Worm (Caenorhabditis elegans) whole organism, midembryonic: ENCODE measurements around the gene nasp-1.

Source experiments
- T22C8.4 ChIP-seq: fragments of 200-800 bp; sonication (Bioruptor generic); IDR thresholded peaks from 2 replicates; pipeline ENCODE4 v1.3.6; 2022; ENCODE audit warnings: missing genetic modification characterization, missing compliant biosample characterization
- cog-1 ChIP-seq: sonication (generic microtip); optimal IDR thresholded peaks from 2 replicates; lab custom pipeline; 2016; ENCODE audit warnings: missing genetic modification characterization, missing compliant biosample characterization
- flt-1 ChIP-seq: fragments of 200-800 bp; sonication (Bioruptor generic); IDR thresholded peaks from 2 replicates; pipeline ENCODE4 v1.3.6; 2022; ENCODE audit warnings: missing genetic modification characterization, missing compliant biosample characterization
- klf-2 ChIP-seq: fragments of 200-800 bp; sonication (Bioruptor generic); conservative IDR thresholded peaks from 2 replicates; pipeline ENCODE4 v1.3.6; 2022; ENCODE audit warnings: missing genetic modification reagents, missing genetic modification characterization, missing compliant biosample characterization
- med-1 ChIP-seq: sonication (generic microtip); optimal IDR thresholded peaks from 2 replicates; lab custom pipeline; 2017; ENCODE audit warnings: missing genetic modification characterization, mild to moderate bottlenecking, missing compliant biosample characterization, antibody characterized with exemption, missing genetic modification reagents; ENCODE audit not compliant: insufficient read depth
- ref-1 ChIP-seq: fragments of 200-800 bp; sonication (Bioruptor generic); conservative IDR thresholded peaks from 2 replicates; pipeline ENCODE4 v1.3.6; 2022; ENCODE audit warnings: missing genetic modification reagents, missing genetic modification characterization, missing compliant biosample characterization
- tab-1 ChIP-seq: fragments of 200-800 bp; sonication (Bioruptor generic); IDR thresholded peaks from 2 replicates; pipeline ENCODE4 v1.3.6; 2022; ENCODE audit warnings: missing genetic modification characterization, missing compliant biosample characterization
- ztf-23 ChIP-seq: fragments of 200-800 bp; sonication (Bioruptor generic); IDR thresholded peaks from 2 replicates; pipeline ENCODE4 v1.3.6; 2022; ENCODE audit warnings: missing genetic modification reagents, missing genetic modification characterization, missing compliant biosample characterization
- ztf-29 ChIP-seq: fragments of 200-800 bp; sonication (Bioruptor generic); IDR thresholded peaks from 2 replicates; pipeline ENCODE4 v1.3.6; 2022; ENCODE audit warnings: missing genetic modification reagents, missing genetic modification characterization, missing compliant biosample characterization

DNA sequence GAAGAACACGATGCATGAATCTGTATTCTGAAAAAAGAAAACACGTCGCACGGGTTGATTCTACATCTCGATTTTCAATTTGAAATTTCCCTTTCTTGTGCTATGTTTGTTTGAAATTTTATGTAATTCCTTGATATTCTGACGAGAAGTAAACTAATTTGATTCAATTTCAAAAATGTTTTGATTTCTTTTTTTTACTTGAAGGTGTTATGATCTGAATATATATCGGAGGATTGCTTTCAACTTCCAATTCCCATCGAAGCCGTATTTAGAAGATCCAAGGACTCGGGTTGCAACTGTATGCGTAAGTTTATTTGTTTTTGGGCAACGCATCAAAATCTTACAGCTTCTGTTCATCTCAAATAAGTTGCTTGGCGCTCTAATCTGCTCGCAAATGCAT is 21.0 kb downstream of the nasp-1 start, which contains the start of gene F40F8.1:
- no peak for TF ChIP-seq ztf-23 (GFP tag; lab: Robert Waterston, UW)
- TF ChIP-seq ztf-29: no peak
- no peak for TF ChIP-seq tab-1 (GFP tag; lab: Robert Waterston, UW)
- no peak for TF ChIP-seq ref-1
- TF ChIP-seq cog-1: no peak
- no peak for TF ChIP-seq med-1 (GFP tag; lab: Kevin White, UChicago)
- no peak for TF ChIP-seq klf-2 (GFP tag; lab: Robert Waterston, UW)
- TF ChIP-seq flt-1 (GFP tag; lab: Robert Waterston, UW): no peak
- TF ChIP-seq T22C8.4 (GFP tag; lab: Robert Waterston, UW): no peak
